Fruit fly (Drosophila melanogaster) whole organism, embryonic: Measurements from ENCODE around the gene Cpr30F.

Source experiments
- Bdp1 ChIP-seq: fragments of 200-800 bp; sonication (Bioruptor generic); optimal IDR thresholded peaks from 3 replicates; lab custom pipeline; 2016; ENCODE audit warnings: missing biosample characterization, missing genetic modification characterization
- CG10147 ChIP-seq: fragments of 200-800 bp; sonication (Bioruptor generic); optimal IDR thresholded peaks from 2 replicates; lab custom pipeline; 2019; ENCODE audit warnings: missing biosample characterization, mild to moderate bottlenecking, missing genetic modification characterization, moderate library complexity
- CG11398 ChIP-seq: fragments of 200-800 bp; sonication (Bioruptor generic); optimal IDR thresholded peaks from 2 replicates; lab custom pipeline; 2016; ENCODE audit warnings: missing biosample characterization, missing genetic modification characterization
- CG14860 ChIP-seq: fragments of 200-800 bp; sonication (Bioruptor generic); IDR thresholded peaks from 3 replicates; pipeline ENCODE4 v1.3.6; 2022; ENCODE audit warnings: missing biosample characterization, missing genetic modification characterization; ENCODE audit not compliant: partially characterized antibody
- CG14965 ChIP-seq: fragments of 200-800 bp; sonication (Bioruptor generic); optimal IDR thresholded peaks from 2 replicates; lab custom pipeline; 2016; ENCODE audit warnings: missing biosample characterization, missing genetic modification characterization, borderline replicate concordance
- CG15269 ChIP-seq: fragments of 200-800 bp; sonication (Bioruptor generic); optimal IDR thresholded peaks from 2 replicates; lab custom pipeline; 2018; ENCODE audit warnings: missing biosample characterization, mild to moderate bottlenecking, missing genetic modification characterization, moderate library complexity
- CG15479 ChIP-seq: fragments of 200-800 bp; sonication (Bioruptor generic); optimal IDR thresholded peaks from 3 replicates; lab custom pipeline; 2019; ENCODE audit warnings: missing biosample characterization, mild to moderate bottlenecking, missing genetic modification characterization, moderate library complexity
- CG2889 ChIP-seq: fragments of 200-800 bp; sonication (Bioruptor generic); IDR thresholded peaks from 3 replicates; pipeline ENCODE4 v1.3.6; 2022; ENCODE audit warnings: missing biosample characterization, missing genetic modification characterization
- CG30020 ChIP-seq: fragments of 200-800 bp; optimal IDR thresholded peaks from 2 replicates; lab custom pipeline; 2019; ENCODE audit warnings: missing biosample characterization, mild to moderate bottlenecking, missing genetic modification characterization, moderate library complexity
- CG3847 ChIP-seq: fragments of 200-800 bp; sonication (Bioruptor generic); IDR thresholded peaks from 2 replicates; pipeline ENCODE4 v1.3.6; 2022; ENCODE audit warnings: missing biosample characterization, missing genetic modification characterization
- CG4617 ChIP-seq: fragments of 200-800 bp; sonication (Bioruptor generic); optimal IDR thresholded peaks from 3 replicates; lab custom pipeline; 2016; ENCODE audit warnings: missing biosample characterization, missing genetic modification characterization, borderline replicate concordance
- CG6813 ChIP-seq: fragments of 200-800 bp; sonication (Bioruptor generic); optimal IDR thresholded peaks from 2 replicates; lab custom pipeline; 2017; ENCODE audit warnings: missing biosample characterization, missing genetic modification characterization, mild to moderate bottlenecking, moderate library complexity, missing genetic modification reagents
- CG7372 ChIP-seq: fragments of 200-800 bp; sonication (Bioruptor generic); IDR thresholded peaks from 2 replicates; pipeline ENCODE4 v1.3.6; 2022; ENCODE audit warnings: missing biosample characterization, missing genetic modification characterization
- CG7556 ChIP-seq: fragments of 200-800 bp; sonication (Bioruptor generic); optimal IDR thresholded peaks from 2 replicates; lab custom pipeline; 2017; ENCODE audit warnings: missing biosample characterization, mild to moderate bottlenecking, missing genetic modification characterization
- CG7839 ChIP-seq: fragments of 200-800 bp; sonication (Bioruptor generic); optimal IDR thresholded peaks from 3 replicates; lab custom pipeline; 2018; ENCODE audit warnings: missing biosample characterization, mild to moderate bottlenecking, missing genetic modification characterization, moderate library complexity
- CG8089 ChIP-seq: fragments of 200-800 bp; sonication (Bioruptor generic); optimal IDR thresholded peaks from 3 replicates; lab custom pipeline; 2016; ENCODE audit warnings: missing biosample characterization, missing genetic modification characterization
- CG8944 ChIP-seq: fragments of 200-800 bp; sonication (Bioruptor generic); optimal IDR thresholded peaks from 3 replicates; lab custom pipeline; 2016; ENCODE audit warnings: missing biosample characterization, missing genetic modification characterization
- Dbx ChIP-seq: fragments of 200-800 bp; sonication (Bioruptor generic); IDR thresholded peaks from 3 replicates; pipeline ENCODE4 v1.3.6; 2022; ENCODE audit warnings: missing biosample characterization, missing genetic modification characterization
- ERR ChIP-seq: fragments of 200-800 bp; sonication (Bioruptor generic); optimal IDR thresholded peaks from 2 replicates; lab custom pipeline; 2016; ENCODE audit warnings: missing biosample characterization, missing genetic modification characterization
- Ets97D ChIP-seq: fragments of 200-800 bp; sonication (Bioruptor generic); optimal IDR thresholded peaks from 3 replicates; lab custom pipeline; 2016; ENCODE audit warnings: missing biosample characterization, missing genetic modification characterization
- Hand ChIP-seq: fragments of 200-800 bp; sonication (Bioruptor generic); optimal IDR thresholded peaks from 2 replicates; lab custom pipeline; 2017; ENCODE audit warnings: mild to moderate bottlenecking, missing biosample characterization, missing genetic modification reagents, missing genetic modification characterization
- MBD-R2 ChIP-seq: fragments of 200-800 bp; sonication (Bioruptor generic); IDR thresholded peaks from 2 replicates; pipeline ENCODE4 v1.3.6; 2022; ENCODE audit warnings: missing biosample characterization, missing genetic modification characterization
- Nf-YB ChIP-seq: fragments of 200-800 bp; sonication (Bioruptor generic); optimal IDR thresholded peaks from 3 replicates; lab custom pipeline; 2019; ENCODE audit warnings: missing biosample characterization, mild to moderate bottlenecking, missing genetic modification characterization, moderate library complexity
- Oli ChIP-seq: fragments of 200-800 bp; sonication (Bioruptor generic); optimal IDR thresholded peaks from 2 replicates; lab custom pipeline; 2018; ENCODE audit warnings: missing biosample characterization, mild to moderate bottlenecking, missing genetic modification characterization, moderate library complexity
- Pdp1 ChIP-seq, 2 experiments: fragments of 200-800 bp; sonication (Bioruptor generic); optimal IDR thresholded peaks; 3 replicates each; lab custom pipeline; 2016; ENCODE audit warnings: missing biosample characterization in 2 of 2, missing genetic modification characterization in 2 of 2, mild to moderate bottlenecking in 1 of 2, moderate library complexity in 1 of 2
- Sox100B ChIP-seq: fragments of 200-800 bp; sonication (Bioruptor generic); optimal IDR thresholded peaks from 3 replicates; lab custom pipeline; 2018; ENCODE audit warnings: missing biosample characterization, mild to moderate bottlenecking, missing genetic modification characterization
- Vsx1 ChIP-seq: fragments of 200-800 bp; sonication (Bioruptor generic); optimal IDR thresholded peaks from 2 replicates; lab custom pipeline; 2017; ENCODE audit warnings: missing biosample characterization, mild to moderate bottlenecking, missing genetic modification characterization, missing genetic modification reagents
- Xrp1 ChIP-seq: fragments of 200-800 bp; sonication (Bioruptor generic); IDR thresholded peaks from 2 replicates; pipeline ENCODE4 v1.3.6; 2022; ENCODE audit warnings: missing biosample characterization, missing genetic modification characterization
- abd-A ChIP-seq: fragments of 200-800 bp; sonication (Bioruptor generic); optimal IDR thresholded peaks from 3 replicates; lab custom pipeline; 2019; ENCODE audit warnings: missing biosample characterization, mild to moderate bottlenecking, missing genetic modification characterization, moderate library complexity
- ash1 ChIP-seq: fragments of 200-800 bp; sonication (Bioruptor generic); optimal IDR thresholded peaks from 2 replicates; lab custom pipeline; 2018; ENCODE audit warnings: missing biosample characterization, mild to moderate bottlenecking, missing genetic modification characterization
- btn ChIP-seq: fragments of 200-800 bp; sonication (Bioruptor generic); optimal IDR thresholded peaks from 2 replicates; lab custom pipeline; 2016; ENCODE audit warnings: missing biosample characterization, missing genetic modification characterization
- cad ChIP-seq: fragments of >200 bp; optimal IDR thresholded peaks from 2 replicates; lab custom pipeline; 2017; ENCODE audit warnings: missing biosample characterization, missing genetic modification characterization
- crc ChIP-seq: fragments of 200-800 bp; sonication (Bioruptor generic); optimal IDR thresholded peaks from 2 replicates; lab custom pipeline; 2016; ENCODE audit warnings: missing biosample characterization, missing genetic modification characterization
- dysf ChIP-seq: fragments of 200-800 bp; sonication (Bioruptor generic); IDR thresholded peaks from 3 replicates; pipeline ENCODE4 v1.3.6; 2022; ENCODE audit warnings: missing biosample characterization, missing genetic modification characterization
- en ChIP-seq: fragments of 200-800 bp; sonication (Bioruptor generic); optimal IDR thresholded peaks from 2 replicates; lab custom pipeline; 2016; ENCODE audit warnings: missing biosample characterization, missing genetic modification characterization
- insv ChIP-seq, 2 experiments: fragments of 200-800 bp; sonication (Bioruptor generic); optimal IDR thresholded peaks; 3 replicates each; lab custom pipeline; 2016 to 2018; ENCODE audit warnings: missing biosample characterization in 2 of 2, missing genetic modification characterization in 2 of 2
- inv ChIP-seq: fragments of 200-800 bp; sonication (Bioruptor generic); IDR thresholded peaks from 2 replicates; pipeline ENCODE4 v1.3.6; 2022; ENCODE audit warnings: missing biosample characterization, missing genetic modification characterization; ENCODE audit not compliant: partially characterized antibody
- lmd ChIP-seq: fragments of 200-800 bp; sonication (Bioruptor generic); IDR thresholded peaks from 2 replicates; pipeline ENCODE4 v1.3.6; 2022; ENCODE audit warnings: missing biosample characterization, missing genetic modification characterization
- nerfin-1 ChIP-seq: fragments of 200-800 bp; sonication (Bioruptor generic); optimal IDR thresholded peaks from 3 replicates; lab custom pipeline; 2019; ENCODE audit warnings: missing biosample characterization, mild to moderate bottlenecking, missing genetic modification characterization, moderate library complexity
- nom ChIP-seq: fragments of 200-800 bp; sonication (Bioruptor generic); optimal IDR thresholded peaks from 2 replicates; lab custom pipeline; 2017; ENCODE audit warnings: missing biosample characterization, missing genetic modification characterization, mild to moderate bottlenecking, moderate library complexity, missing genetic modification reagents
- p53 ChIP-seq: fragments of 200-800 bp; sonication (Bioruptor generic); optimal IDR thresholded peaks from 2 replicates; lab custom pipeline; 2016; ENCODE audit warnings: missing biosample characterization, missing genetic modification characterization
- schlank ChIP-seq: fragments of 200-800 bp; sonication (Bioruptor generic); optimal IDR thresholded peaks from 2 replicates; lab custom pipeline; 2018; ENCODE audit warnings: missing biosample characterization, mild to moderate bottlenecking, missing genetic modification characterization
- shn ChIP-seq: fragments of 200-800 bp; sonication (Bioruptor generic); optimal IDR thresholded peaks from 3 replicates; lab custom pipeline; 2016; ENCODE audit warnings: missing biosample characterization, missing genetic modification characterization
- sim ChIP-seq: fragments of 200-800 bp; sonication (Bioruptor generic); IDR thresholded peaks from 2 replicates; pipeline ENCODE4 v1.3.6; 2022; ENCODE audit warnings: missing biosample characterization, missing genetic modification characterization
- tna ChIP-seq: fragments of 200-800 bp; sonication (Bioruptor generic); IDR thresholded peaks from 2 replicates; pipeline ENCODE4 v1.3.6; 2022; ENCODE audit warnings: missing biosample characterization, missing genetic modification characterization; ENCODE audit not compliant: partially characterized antibody
- trem ChIP-seq: fragments of 200-800 bp; optimal IDR thresholded peaks from 3 replicates; lab custom pipeline; 2019; ENCODE audit warnings: missing biosample characterization, mild to moderate bottlenecking, missing genetic modification characterization, moderate library complexity
- usp ChIP-seq: fragments of >200 bp; optimal IDR thresholded peaks from 2 replicates; lab custom pipeline; 2017; ENCODE audit warnings: missing biosample characterization, missing genetic modification characterization
- wek ChIP-seq: fragments of 200-800 bp; sonication (Bioruptor generic); optimal IDR thresholded peaks from 3 replicates; lab custom pipeline; 2018; ENCODE audit warnings: missing biosample characterization, mild to moderate bottlenecking, missing genetic modification characterization, moderate library complexity
- zen ChIP-seq: fragments of 200-800 bp; sonication (Bioruptor generic); optimal IDR thresholded peaks from 3 replicates; lab custom pipeline; 2018; ENCODE audit warnings: missing biosample characterization, mild to moderate bottlenecking, missing genetic modification characterization, moderate library complexity
- zfh1 ChIP-seq: fragments of 200-800 bp; sonication (Bioruptor generic); IDR thresholded peaks from 3 replicates; pipeline ENCODE4 v1.3.6; 2022; ENCODE audit warnings: missing biosample characterization, missing genetic modification characterization

The Cpr30F gene

dm6 chr2L:9912570-9913260 lies 20.2 kb downstream of the Cpr30F start, which contains the start of the genes Etl1 and Srp54 (continued):
- TF ChIP-seq inv (GFP tag; lab: Robert Waterston, UW) (no peak), sim (GFP tag; lab: Robert Waterston, UW) (no peak), Sox100B (GFP tag; lab: Kevin White, UChicago) (no peak), CG6813 (GFP tag; lab: Kevin White, UChicago) (no peak), CG7556 (GFP tag; lab: Kevin White, UChicago) (no peak), MBD-R2 (peak; percentile 60), schlank (tag; lab: Kevin White, UChicago) (no peak), CG7372 (no peak), ERR (GFP tag; lab: Kevin White, UChicago) (no peak), CG2889 (GFP tag; lab: Robert Waterston, UW) (no peak), Bdp1 (GFP tag; lab: Kevin White, UChicago) (no peak), en (GFP tag; lab: Kevin White, UChicago) (no peak), Nf-YB (GFP tag; lab: Kevin White, UChicago) (no peak), zfh1 (peak; percentile 22; the same call in 1 of the 3 replicates), insv (GFP tag; optimal IDR thresholded peaks at IDR 0.05; lab: Kevin White, UChicago) (no peak), Xrp1 (GFP tag; lab: Robert Waterston, UW) (no peak), CG14860 (no peak), CG8944 (GFP tag; lab: Kevin White, UChicago) (no peak), CG3847 (peak; percentile 39; the same call in 1 of the 2 replicates), CG8089 (GFP tag; lab: Kevin White, UChicago) (no peak), Pdp1 (GFP tag; optimal IDR thresholded peaks at IDR 0.05; lab: Kevin White, UChicago) (peak in 1 of 2 experiments; percentile 37), nom (GFP tag; lab: Kevin White, UChicago) (no peak), CG14965 (no peak), CG7839 (tag; lab: Kevin White, UChicago) (no peak), CG30020 (tag; lab: Kevin White, UChicago) (peak; percentile 56), tna (GFP tag; lab: Robert Waterston, UW) (no peak), usp (GFP tag; lab: Kevin White, UChicago) (no peak), CG15479 (GFP tag; lab: Kevin White, UChicago) (no peak), abd-A (tag; lab: Kevin White, UChicago) (no peak), lmd (GFP tag; lab: Robert Waterston, UW) (no peak), Dbx (no peak), zen (tag; lab: Kevin White, UChicago) (peak; percentile 49), CG10147 (GFP tag; lab: Kevin White, UChicago) (no peak), shn (GFP tag; lab: Kevin White, UChicago) (no peak), nerfin-1 (tag; lab: Kevin White, UChicago) (no peak), wek (GFP tag; lab: Kevin White, UChicago) (no peak), trem (peak; percentile 75), Ets97D (GFP tag; lab: Kevin White, UChicago) (peak; percentile 9), CG15269 (tag; lab: Kevin White, UChicago) (no peak), crc (GFP tag; lab: Kevin White, UChicago) (no peak), CG4617 (peak; percentile 30), cad (GFP tag; lab: Kevin White, UChicago) (no peak), btn (GFP tag; lab: Kevin White, UChicago) (no peak), Oli (tag; lab: Kevin White, UChicago) (no peak), Hand (GFP tag; lab: Kevin White, UChicago) (no peak), CG11398 (GFP tag; lab: Kevin White, UChicago) (no peak), dysf (GFP tag; lab: Robert Waterston, UW) (no peak), Vsx1 (GFP tag; lab: Kevin White, UChicago) (no peak), p53 (GFP tag; lab: Kevin White, UChicago) (no peak), ash1 (GFP tag; lab: Kevin White, UChicago) (no peak)
